ENCODE assay signal across 1 fruit fly cellular context in genomic region chr3L:11285066-11285465, dm6.
TF ChIP-seq lines count a peak whose summit lies in the region.

No protein-coding gene starts in this region.

TF ChIP-seq in whole organism, embryonic, 481 proteins besides CTCF, POLR2A, EP300 and RAD21 (continued from another document and continues in another):
- TF ChIP-seq Opbp (GFP tag; IDR thresholded peaks at IDR 0.05; lab: Robert Waterston, UW; ENCODE audit: partially characterized antibody) (no peak), CG1647 (GFP tag; optimal IDR thresholded peaks at IDR 0.05; lab: Kevin White, UChicago) (peak; percentile 26), usp (GFP tag; optimal IDR thresholded peaks at IDR 0.05; lab: Kevin White, UChicago) (no peak), CoRest (tag; optimal IDR thresholded peaks at IDR 0.05; lab: Kevin White, UChicago) (no peak), HHEX (GFP tag; optimal IDR thresholded peaks at IDR 0.05; lab: Kevin White, UChicago) (peak; percentile 39), zen (tag; optimal IDR thresholded peaks at IDR 0.05; lab: Kevin White, UChicago) (peak; percentile 16), Ravus (GFP tag; IDR thresholded peaks at IDR 0.05; lab: Robert Waterston, UW) (no peak; the same call in 1 of the 2 replicates), caup (GFP tag; optimal IDR thresholded peaks at IDR 0.05; lab: Kevin White, UChicago; ENCODE audit: severe bottlenecking) (no peak), lola (GFP tag; optimal IDR thresholded peaks at IDR 0.05; lab: Kevin White, UChicago) (no peak), zfh2 (GFP tag; optimal IDR thresholded peaks at IDR 0.05; lab: Kevin White, UChicago) (no peak), klu (GFP tag; IDR thresholded peaks at IDR 0.05; lab: Robert Waterston, UW) (no peak), odd (GFP tag; optimal IDR thresholded peaks at IDR 0.05; lab: Kevin White, UChicago) (no peak), CG4617 (GFP tag; optimal IDR thresholded peaks at IDR 0.05; lab: Kevin White, UChicago; ENCODE audit: borderline replicate concordance) (no peak), hkb (optimal IDR thresholded peaks at IDR 0.05; lab: Kevin White, UChicago) (no peak), hkb (GFP tag; IDR thresholded peaks at IDR 0.05; lab: Robert Waterston, UW) (0 out of 2 replicates have a peak, but pooled peaks have one; percentile 25), Hr39 (optimal IDR thresholded peaks at IDR 0.05; lab: Kevin White, UChicago) (no peak), C15 (GFP tag; IDR thresholded peaks at IDR 0.05; lab: Robert Waterston, UW) (no peak), CG33213 (GFP tag; optimal IDR thresholded peaks at IDR 0.05; lab: Kevin White, UChicago) (no peak), psq (GFP tag; optimal IDR thresholded peaks at IDR 0.05; lab: Kevin White, UChicago) (no peak), Med (GFP tag; lab: Kevin White, UChicago) (peak; percentile 81), cas (GFP tag; IDR thresholded peaks at IDR 0.05; lab: Robert Waterston, UW) (no peak), crol (GFP tag; IDR thresholded peaks at IDR 0.05; lab: Robert Waterston, UW) (no peak), CG17612 (GFP tag; IDR thresholded peaks at IDR 0.05; lab: Robert Waterston, UW) (no peak), Spps (tag; optimal IDR thresholded peaks at IDR 0.05; lab: Kevin White, UChicago) (no peak), Dp (GFP tag; optimal IDR thresholded peaks at IDR 0.05; lab: Kevin White, UChicago) (no peak), CG15601 (tag; optimal IDR thresholded peaks at IDR 0.05; lab: Kevin White, UChicago) (no peak), lilli (GFP tag; optimal IDR thresholded peaks at IDR 0.05; lab: Kevin White, UChicago) (no peak), CG2202 (tag; optimal IDR thresholded peaks at IDR 0.05; lab: Kevin White, UChicago) (no peak), lab (GFP tag; optimal IDR thresholded peaks at IDR 0.05; lab: Kevin White, UChicago) (peak; percentile 64), CG16863 (GFP tag; optimal IDR thresholded peaks at IDR 0.05; lab: Kevin White, UChicago) (no peak), CG1603 (tag; optimal IDR thresholded peaks at IDR 0.05; lab: Kevin White, UChicago) (no peak), Atf-2 (GFP tag; optimal IDR thresholded peaks at IDR 0.05; lab: Kevin White, UChicago) (no peak), CG11456 (GFP tag; IDR thresholded peaks at IDR 0.05; lab: Robert Waterston, UW) (peak; percentile 48; the same call in 2 of the 3 replicates), CG18011 (GFP tag; optimal IDR thresholded peaks at IDR 0.05; lab: Kevin White, UChicago) (no peak), CG34422 (GFP tag; IDR thresholded peaks at IDR 0.05; lab: Robert Waterston, UW) (no peak), Deaf1 (tag; optimal IDR thresholded peaks at IDR 0.05; lab: Kevin White, UChicago) (peak; percentile 41), CG18619 (GFP tag; optimal IDR thresholded peaks at IDR 0.05; lab: Kevin White, UChicago) (no peak), CG12236 (GFP tag; optimal IDR thresholded peaks at IDR 0.05; lab: Kevin White, UChicago) (no peak), tin (GFP tag; optimal IDR thresholded peaks at IDR 0.05; lab: Kevin White, UChicago) (peak; percentile 53), fru (optimal IDR thresholded peaks at IDR 0.05; lab: Kevin White, UChicago) (no peak), Drgx (GFP tag; IDR thresholded peaks at IDR 0.05; lab: Robert Waterston, UW) (peak; percentile 43), CrebB (tag; optimal IDR thresholded peaks at IDR 0.05; lab: Kevin White, UChicago) (no peak), zfh1 (GFP tag; IDR thresholded peaks at IDR 0.05; lab: Robert Waterston, UW) (no peak), CG6654 (GFP tag; optimal IDR thresholded peaks at IDR 0.05; lab: Kevin White, UChicago) (no peak), da (GFP tag; optimal IDR thresholded peaks at IDR 0.05; lab: Kevin White, UChicago) (no peak), z (GFP tag; IDR thresholded peaks at IDR 0.05; lab: Robert Waterston, UW) (no peak), bcd (GFP tag; optimal IDR thresholded peaks at IDR 0.05; lab: Kevin White, UChicago) (no peak), NFAT (GFP tag; IDR thresholded peaks at IDR 0.05; lab: Robert Waterston, UW) (no peak), CG11696 (GFP tag; IDR thresholded peaks at IDR 0.05; lab: Robert Waterston, UW) (peak; percentile 39; the same call in 1 of the 2 replicates), CG11695 (GFP tag; IDR thresholded peaks at IDR 0.05; lab: Robert Waterston, UW) (peak; percentile 78), CG17829 (tag; optimal IDR thresholded peaks at IDR 0.05; lab: Kevin White, UChicago) (peak; percentile 59), tgo (GFP tag; IDR thresholded peaks at IDR 0.05; lab: Robert Waterston, UW) (peak; percentile 55), CG17361 (GFP tag; IDR thresholded peaks at IDR 0.05; lab: Robert Waterston, UW) (peak; percentile 80), YL-1 (GFP tag; optimal IDR thresholded peaks at IDR 0.05; lab: Kevin White, UChicago) (no peak), CG3838 (GFP tag; optimal IDR thresholded peaks at IDR 0.05; lab: Kevin White, UChicago) (peak; percentile 63), HLH54F (GFP tag; optimal IDR thresholded peaks at IDR 0.05; lab: Kevin White, UChicago) (no peak), CG4282 (GFP tag; optimal IDR thresholded peaks at IDR 0.05; lab: Kevin White, UChicago) (no peak), Fer1 (GFP tag; optimal IDR thresholded peaks at IDR 0.05; lab: Kevin White, UChicago) (peak; percentile 53), CG5245 (GFP tag; optimal IDR thresholded peaks at IDR 0.05; lab: Kevin White, UChicago) (peak; percentile 37), Atf6 (GFP tag; IDR thresholded peaks at IDR 0.05; lab: Robert Waterston, UW) (no peak), al (GFP tag; IDR thresholded peaks at IDR 0.05; lab: Robert Waterston, UW) (peak; percentile 44; the same call in 1 of the 2 replicates), CG3995 (GFP tag; optimal IDR thresholded peaks at IDR 0.05; lab: Kevin White, UChicago) (no peak), CG6689 (GFP tag; IDR thresholded peaks at IDR 0.05; lab: Robert Waterston, UW) (peak; percentile 46; the same call in 1 of the 2 replicates), CG7271 (tag; optimal IDR thresholded peaks at IDR 0.05; lab: Kevin White, UChicago) (no peak), Hr51 (GFP tag; optimal IDR thresholded peaks at IDR 0.05; lab: Kevin White, UChicago) (no peak), ems (GFP tag; optimal IDR thresholded peaks at IDR 0.05; lab: Kevin White, UChicago) (no peak), exex (tag; optimal IDR thresholded peaks at IDR 0.05; lab: Kevin White, UChicago) (no peak), fd96Cb (tag; optimal IDR thresholded peaks at IDR 0.05; lab: Kevin White, UChicago) (peak; percentile 67), grau (tag; optimal IDR thresholded peaks at IDR 0.05; lab: Kevin White, UChicago) (no peak), bab2 (GFP tag; optimal IDR thresholded peaks at IDR 0.05; lab: Kevin White, UChicago) (no peak), cato (GFP tag; optimal IDR thresholded peaks at IDR 0.05; lab: Kevin White, UChicago; ENCODE audit: borderline replicate concordance) (no peak), esg (GFP tag; conservative IDR thresholded peaks at IDR 0.05; lab: Robert Waterston, UW) (no peak), Awh (GFP tag; IDR thresholded peaks at IDR 0.05; lab: Robert Waterston, UW) (0 out of 2 replicates have a peak, but pooled peaks have one; percentile 22), Bdp1 (GFP tag; optimal IDR thresholded peaks at IDR 0.05; lab: Kevin White, UChicago) (no peak), D19A (tag; optimal IDR thresholded peaks at IDR 0.05; lab: Kevin White, UChicago) (peak; percentile 67), Dip3 (GFP tag; optimal IDR thresholded peaks at IDR 0.05; lab: Kevin White, UChicago) (no peak), NC2β (GFP tag; optimal IDR thresholded peaks at IDR 0.05; lab: Kevin White, UChicago) (no peak), bbx (GFP tag; IDR thresholded peaks at IDR 0.05; lab: Robert Waterston, UW; ENCODE audit: partially characterized antibody) (no peak), Max (GFP tag; optimal IDR thresholded peaks at IDR 0.05; lab: Kevin White, UChicago) (peak; percentile 59), CG17359 (tag; optimal IDR thresholded peaks at IDR 0.05; lab: Kevin White, UChicago) (peak; percentile 47), CG10267 (tag; optimal IDR thresholded peaks at IDR 0.05; lab: Kevin White, UChicago) (peak; percentile 59), CG18476 (GFP tag; optimal IDR thresholded peaks at IDR 0.05; lab: Kevin White, UChicago) (peak; percentile 43), Bgb (GFP tag; IDR thresholded peaks at IDR 0.05; lab: Robert Waterston, UW; ENCODE audit: partially characterized antibody) (no peak), CG17385 (GFP tag; optimal IDR thresholded peaks at IDR 0.05; lab: Kevin White, UChicago) (no peak), dmrt99B (tag; optimal IDR thresholded peaks at IDR 0.05; lab: Kevin White, UChicago) (peak; percentile 75), luna (GFP tag; optimal IDR thresholded peaks at IDR 0.05; lab: Kevin White, UChicago) (no peak), Ada2b (GFP tag; IDR thresholded peaks at IDR 0.05; lab: Robert Waterston, UW) (peak; percentile 66), Lim3 (GFP tag; IDR thresholded peaks at IDR 0.05; lab: Robert Waterston, UW) (no peak), slbo (GFP tag; IDR thresholded peaks at IDR 0.05; lab: Robert Waterston, UW) (no peak), NC2α (GFP tag; optimal IDR thresholded peaks at IDR 0.05; lab: Kevin White, UChicago) (no peak), CG7745 (tag; optimal IDR thresholded peaks at IDR 0.05; lab: Kevin White, UChicago) (no peak), CG10654 (GFP tag; optimal IDR thresholded peaks at IDR 0.05; lab: Kevin White, UChicago) (peak; percentile 12), fd3F (GFP tag; optimal IDR thresholded peaks at IDR 0.05; lab: Kevin White, UChicago) (no peak), CG4854 (GFP tag; optimal IDR thresholded peaks at IDR 0.05; lab: Kevin White, UChicago) (peak; percentile 9), Dad (GFP tag; optimal IDR thresholded peaks at IDR 0.05; lab: Kevin White, UChicago) (no peak), HmgD (GFP tag; optimal IDR thresholded peaks at IDR 0.05; lab: Kevin White, UChicago) (no peak), CG12769 (tag; optimal IDR thresholded peaks at IDR 0.05; lab: Kevin White, UChicago) (no peak), CG4360 (GFP tag; IDR thresholded peaks at IDR 0.05; lab: Robert Waterston, UW) (no peak), az2 (GFP tag; optimal IDR thresholded peaks at IDR 0.05; lab: Kevin White, UChicago) (no peak), CG30403 (GFP tag; optimal IDR thresholded peaks at IDR 0.05; lab: Kevin White, UChicago) (no peak), CG11085 (GFP tag; IDR thresholded peaks at IDR 0.05; lab: Robert Waterston, UW) (0 out of 2 replicates have a peak, but pooled peaks have one; percentile 20), CG7372 (GFP tag; IDR thresholded peaks at IDR 0.05; lab: Robert Waterston, UW) (0 out of 2 replicates have a peak, but pooled peaks have one; percentile 12), sna (GFP tag; IDR thresholded peaks at IDR 0.05; lab: Robert Waterston, UW; ENCODE audit: partially characterized antibody) (no peak), Mrtf (GFP tag; IDR thresholded peaks at IDR 0.05; lab: Robert Waterston, UW) (no peak; the same call in 2 of the 3 replicates), CG32772 (GFP tag; IDR thresholded peaks at IDR 0.05; lab: Robert Waterston, UW) (0 out of 2 replicates have a peak, but pooled peaks have one; percentile 22), Blimp-1 (GFP tag; optimal IDR thresholded peaks at IDR 0.05; lab: Kevin White, UChicago) (peak; percentile 74), ato (GFP tag; IDR thresholded peaks at IDR 0.05; lab: Robert Waterston, UW; ENCODE audit: partially characterized antibody) (no peak), wor (GFP tag; IDR thresholded peaks at IDR 0.05; lab: Robert Waterston, UW) (no peak), NfI (GFP tag; optimal IDR thresholded peaks at IDR 0.05; lab: Kevin White, UChicago) (no peak), dan (GFP tag; IDR thresholded peaks at IDR 0.05; lab: Robert Waterston, UW) (no peak), HLH4C (GFP tag; IDR thresholded peaks at IDR 0.05; lab: Robert Waterston, UW; ENCODE audit: partially characterized antibody) (no peak), Aef1 (GFP tag; IDR thresholded peaks at IDR 0.05; lab: Robert Waterston, UW) (no peak; the same call in 2 of the 3 replicates), CG15696 (tag; optimal IDR thresholded peaks at IDR 0.05; lab: Kevin White, UChicago) (peak; percentile 42), HLHmδ (GFP tag; optimal IDR thresholded peaks at IDR 0.05; lab: Kevin White, UChicago) (no peak), pho (GFP tag; optimal IDR thresholded peaks at IDR 0.05; lab: Kevin White, UChicago) (no peak), kni (GFP tag; optimal IDR thresholded peaks at IDR 0.05; lab: Kevin White, UChicago) (no peak), CG12071 (GFP tag; optimal IDR thresholded peaks at IDR 0.05; lab: Kevin White, UChicago) (no peak), knrl (GFP tag; IDR thresholded peaks at IDR 0.05; lab: Robert Waterston, UW; ENCODE audit: partially characterized antibody) (no peak), Sox102F (GFP tag; optimal IDR thresholded peaks at IDR 0.05; lab: Kevin White, UChicago) (no peak), CG2129 (GFP tag; IDR thresholded peaks at IDR 0.05; lab: Robert Waterston, UW; ENCODE audit: partially characterized antibody) (no peak), CG3847 (GFP tag; IDR thresholded peaks at IDR 0.05; lab: Robert Waterston, UW) (no peak), CG1602 (GFP tag; optimal IDR thresholded peaks at IDR 0.05; lab: Kevin White, UChicago) (no peak), ssp (GFP tag; IDR thresholded peaks at IDR 0.05; lab: Robert Waterston, UW) (no peak), Meics (GFP tag; optimal IDR thresholded peaks at IDR 0.05; lab: Kevin White, UChicago) (peak; percentile 65), gcm (GFP tag; optimal IDR thresholded peaks at IDR 0.05; lab: Kevin White, UChicago) (no peak), CG18599 (GFP tag; optimal IDR thresholded peaks at IDR 0.05; lab: Kevin White, UChicago) (peak; percentile 59), CG31388 (GFP tag; optimal IDR thresholded peaks at IDR 0.05; lab: Kevin White, UChicago) (peak; percentile 30), CG7839 (tag; optimal IDR thresholded peaks at IDR 0.05; lab: Kevin White, UChicago) (peak; percentile 81), sens-2 (GFP tag; IDR thresholded peaks at IDR 0.05; lab: Robert Waterston, UW) (no peak), CG7928 (GFP tag; optimal IDR thresholded peaks at IDR 0.05; lab: Kevin White, UChicago) (peak; percentile 0), CG4424 (GFP tag; optimal IDR thresholded peaks at IDR 0.05; lab: Kevin White, UChicago) (peak; percentile 52), CG31441 (GFP tag; IDR thresholded peaks at IDR 0.05; lab: Robert Waterston, UW) (peak; percentile 80), hb (GFP tag; IDR thresholded peaks at IDR 0.05; lab: Robert Waterston, UW; ENCODE audit: partially characterized antibody) (no peak), CG10147 (GFP tag; optimal IDR thresholded peaks at IDR 0.05; lab: Kevin White, UChicago) (peak; percentile 54)
